Fruit fly (Drosophila melanogaster) whole organism: Measurements from ENCODE around the gene CG9948.

Experiments
- CG8478 ChIP-seq: fragments of >200 bp; optimal IDR thresholded peaks from 2 replicates; lab custom pipeline; 2018; ENCODE audit warnings: inconsistent platforms
- Dll ChIP-seq: fragments of >200 bp; optimal IDR thresholded peaks from 2 replicates; lab custom pipeline; 2017
- EcR ChIP-seq, 2 experiments: fragments of >200 bp; optimal IDR thresholded peaks; 2 replicates each; lab custom pipeline; 2017; ENCODE audit warnings: missing biosample characterization in 2 of 2, missing genetic modification characterization in 2 of 2, missing genetic modification reagents in 2 of 2
- pan ChIP-seq: fragments of >200 bp; optimal IDR thresholded peaks from 2 replicates; lab custom pipeline; 2017
- psq ChIP-seq: fragments of >200 bp; optimal IDR thresholded peaks from 2 replicates; lab custom pipeline; 2017
- usp ChIP-seq: fragments of >200 bp; optimal IDR thresholded peaks from 2 replicates; lab custom pipeline; 2017; ENCODE audit warnings: missing biosample characterization, missing genetic modification characterization, mixed read lengths

Gene CG9948

dm6 chr3L:7003132-7003531 is 47.3 kb downstream of the CG9948 start:
- TF ChIP-seq usp (GFP tag; lab: Kevin White, UChicago) (no peak), Dll (no peak), psq (no peak), EcR (GFP tag; optimal IDR thresholded peaks at IDR 0.05; lab: Kevin White, UChicago) (no peak), pan (no peak), CG8478 (lab: Kevin White, UChicago) (no peak)

dm6 chr3L:7006421-7006820 is 50.6 kb downstream of the CG9948 start:
- TF ChIP-seq psq (no peak), CG8478 (lab: Kevin White, UChicago) (no peak), EcR (GFP tag; optimal IDR thresholded peaks at IDR 0.05; lab: Kevin White, UChicago) (no peak), pan (no peak), Dll (no peak), usp (GFP tag; lab: Kevin White, UChicago) (no peak)
